Worm (Caenorhabditis elegans): ENCODE results near the gene T04A8.7.

DNA sequence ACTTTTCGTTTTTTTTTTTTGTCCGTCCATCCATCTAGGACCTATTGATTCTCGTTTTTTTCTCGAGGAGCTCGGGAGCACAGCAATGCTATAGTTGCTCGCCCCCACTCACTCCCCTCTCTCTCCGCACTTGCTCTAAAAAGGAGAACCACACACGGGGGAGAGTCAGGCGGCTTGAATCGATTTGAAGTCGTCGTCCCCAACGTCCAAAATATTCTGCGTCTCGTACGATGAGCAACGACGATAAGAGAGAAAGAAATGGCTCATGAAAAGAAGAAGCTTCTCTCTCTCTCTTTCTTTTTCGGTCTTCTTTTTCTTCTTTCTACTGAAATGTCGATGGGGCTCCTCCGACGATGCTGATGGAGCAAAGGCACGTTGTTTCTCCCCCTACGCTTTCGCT, 38.7 kb upstream of the T04A8.7 start:
- no peak for TF ChIP-seq sdz-12 (GFP tag; optimal IDR thresholded peaks at IDR 0.05)
- no peak for TF ChIP-seq daf-12 (tag; optimal IDR thresholded peaks at IDR 0.05)
- TF ChIP-seq nhr-10 (tag; optimal IDR thresholded peaks at IDR 0.05), result no peak
- TF ChIP-seq spr-3 (GFP tag; optimal IDR thresholded peaks at IDR 0.05), result no peak

All from whole organism, L4 larva.